Fruit fly (Drosophila melanogaster) whole organism, prepupa: ENCODE measurements around the gene Lsd-2.

Experiments used
- Blimp-1 ChIP-seq: fragments of 200-800 bp; sonication (Bioruptor generic); optimal IDR thresholded peaks from 3 replicates; lab custom pipeline; 2017; ENCODE audit warnings: missing biosample characterization, missing genetic modification characterization, mild to moderate bottlenecking, moderate library complexity, missing genetic modification reagents
- CG10669 ChIP-seq: fragments of 200-800 bp; sonication (Bioruptor generic); optimal IDR thresholded peaks from 3 replicates; lab custom pipeline; 2018; ENCODE audit warnings: missing biosample characterization, mild to moderate bottlenecking, missing genetic modification characterization, moderate library complexity
- CG11294 ChIP-seq: fragments of 200-800 bp; sonication (Bioruptor generic); IDR thresholded peaks from 2 replicates; pipeline ENCODE4 v1.3.6; 2022; ENCODE audit warnings: missing biosample characterization, missing genetic modification characterization
- CG11902 ChIP-seq: fragments of 200-800 bp; sonication (Bioruptor generic); optimal IDR thresholded peaks from 3 replicates; lab custom pipeline; 2016; ENCODE audit warnings: missing biosample characterization, missing genetic modification characterization
- CG15336 ChIP-seq: fragments of 200-800 bp; sonication (Bioruptor generic); IDR thresholded peaks from 2 replicates; pipeline ENCODE4 v1.3.6; 2022; ENCODE audit warnings: missing biosample characterization, missing genetic modification characterization
- CG1621 ChIP-seq: fragments of 200-800 bp; sonication (Bioruptor generic); optimal IDR thresholded peaks from 3 replicates; lab custom pipeline; 2018; ENCODE audit warnings: missing biosample characterization, mild to moderate bottlenecking, missing genetic modification characterization
- CG16779 ChIP-seq: fragments of 200-800 bp; sonication (Bioruptor generic); optimal IDR thresholded peaks from 3 replicates; lab custom pipeline; 2017; ENCODE audit warnings: missing biosample characterization, mild to moderate bottlenecking, missing genetic modification characterization
- CG3032 ChIP-seq: fragments of 200-800 bp; optimal IDR thresholded peaks from 2 replicates; lab custom pipeline; 2019; ENCODE audit warnings: missing biosample characterization, mild to moderate bottlenecking, missing genetic modification characterization, moderate library complexity
- CG31627 ChIP-seq: fragments of 200-800 bp; sonication (Bioruptor generic); optimal IDR thresholded peaks from 3 replicates; lab custom pipeline; 2016; ENCODE audit warnings: missing biosample characterization, missing genetic modification characterization
- CG34406 ChIP-seq: fragments of 200-800 bp; sonication (Bioruptor generic); optimal IDR thresholded peaks from 3 replicates; lab custom pipeline; 2016; ENCODE audit warnings: missing biosample characterization, missing genetic modification characterization
- CG3919 ChIP-seq: fragments of 200-800 bp; sonication (Bioruptor generic); optimal IDR thresholded peaks from 3 replicates; lab custom pipeline; 2016; ENCODE audit warnings: missing biosample characterization, missing genetic modification characterization
- CG4318 ChIP-seq: fragments of 200-800 bp; sonication (Bioruptor generic); optimal IDR thresholded peaks from 3 replicates; lab custom pipeline; 2017; ENCODE audit warnings: missing biosample characterization, mild to moderate bottlenecking, missing genetic modification characterization
- CG6163 ChIP-seq: fragments of 200-800 bp; sonication (Bioruptor generic); IDR thresholded peaks from 3 replicates; pipeline ENCODE4 v1.3.6; 2022; ENCODE audit warnings: missing biosample characterization, missing genetic modification characterization
- CG6792 ChIP-seq: fragments of 200-800 bp; sonication (Bioruptor generic); optimal IDR thresholded peaks from 3 replicates; lab custom pipeline; 2016; ENCODE audit warnings: missing biosample characterization, missing genetic modification characterization
- CG6808 ChIP-seq: fragments of 200-800 bp; sonication (Bioruptor generic); optimal IDR thresholded peaks from 3 replicates; lab custom pipeline; 2017; ENCODE audit warnings: missing biosample characterization, missing genetic modification characterization, mild to moderate bottlenecking, moderate library complexity, missing genetic modification reagents
- CG7368 ChIP-seq: fragments of 200-800 bp; sonication (Bioruptor generic); optimal IDR thresholded peaks from 3 replicates; lab custom pipeline; 2016; ENCODE audit warnings: missing biosample characterization, missing genetic modification characterization
- CG8119 ChIP-seq: fragments of 200-800 bp; sonication (Bioruptor generic); IDR thresholded peaks from 3 replicates; pipeline ENCODE4 v1.3.6; 2022; ENCODE audit warnings: missing biosample characterization, missing genetic modification characterization
- CG8319 ChIP-seq: fragments of 200-800 bp; sonication (Bioruptor generic); optimal IDR thresholded peaks from 3 replicates; lab custom pipeline; 2016; ENCODE audit warnings: missing biosample characterization, missing genetic modification characterization
- CG8632 ChIP-seq: fragments of 200-800 bp; sonication (Bioruptor generic); optimal IDR thresholded peaks from 3 replicates; lab custom pipeline; 2016; ENCODE audit warnings: missing biosample characterization, missing genetic modification characterization
- CG9139 ChIP-seq: fragments of 200-800 bp; sonication (Bioruptor generic); optimal IDR thresholded peaks from 3 replicates; lab custom pipeline; 2017; ENCODE audit warnings: missing biosample characterization, mild to moderate bottlenecking, missing genetic modification characterization
- Eip75B ChIP-seq: fragments of 200-800 bp; sonication (Bioruptor generic); optimal IDR thresholded peaks from 3 replicates; lab custom pipeline; 2016; ENCODE audit warnings: missing biosample characterization, missing genetic modification characterization
- Eip78C ChIP-seq: fragments of 200-800 bp; sonication (Bioruptor generic); peaks from one replicate; lab custom pipeline; 2016; ENCODE audit warnings: missing biosample characterization, missing genetic modification characterization
- Eip93F ChIP-seq: fragments of 200-800 bp; sonication (Bioruptor generic); optimal IDR thresholded peaks from 2 replicates; lab custom pipeline; 2016; ENCODE audit warnings: missing biosample characterization, mild to moderate bottlenecking, missing genetic modification characterization
- Ets21C ChIP-seq: fragments of 200-800 bp; sonication (Bioruptor generic); optimal IDR thresholded peaks from 3 replicates; lab custom pipeline; 2016; ENCODE audit warnings: missing biosample characterization, missing genetic modification characterization
- Ets96B ChIP-seq: fragments of 200-800 bp; optimal IDR thresholded peaks from 2 replicates; lab custom pipeline; 2019; ENCODE audit warnings: missing biosample characterization, mild to moderate bottlenecking, missing genetic modification characterization, moderate library complexity
- Gug ChIP-seq: fragments of 200-800 bp; sonication (Bioruptor generic); IDR thresholded peaks from 2 replicates; pipeline ENCODE4 v1.3.6; 2022; ENCODE audit warnings: missing biosample characterization, missing genetic modification characterization
- Hr38 ChIP-seq: sonication (Bioruptor generic); optimal IDR thresholded peaks from 2 replicates; lab custom pipeline; 2016; ENCODE audit warnings: missing biosample characterization, missing genetic modification characterization
- Hr39 ChIP-seq: fragments of 200-800 bp; sonication (Bioruptor generic); optimal IDR thresholded peaks from 2 replicates; lab custom pipeline; 2016; ENCODE audit warnings: missing biosample characterization, missing genetic modification characterization
- Lpt ChIP-seq: fragments of 200-800 bp; sonication (Bioruptor generic); optimal IDR thresholded peaks from 3 replicates; lab custom pipeline; 2016; ENCODE audit warnings: missing biosample characterization, missing genetic modification characterization
- Met ChIP-seq: fragments of 200-800 bp; sonication (Bioruptor generic); optimal IDR thresholded peaks from 3 replicates; lab custom pipeline; 2016; ENCODE audit warnings: missing biosample characterization, missing genetic modification characterization
- OdsH ChIP-seq: fragments of 200-800 bp; sonication (Bioruptor generic); optimal IDR thresholded peaks from 3 replicates; lab custom pipeline; 2016; ENCODE audit warnings: missing biosample characterization, missing genetic modification characterization
- Smox ChIP-seq: fragments of 200-800 bp; sonication (Bioruptor generic); optimal IDR thresholded peaks from 3 replicates; lab custom pipeline; 2016; ENCODE audit warnings: missing biosample characterization, missing genetic modification characterization
- Sox15 ChIP-seq: fragments of 200-800 bp; sonication (Bioruptor generic); optimal IDR thresholded peaks from 3 replicates; lab custom pipeline; 2016; ENCODE audit warnings: missing biosample characterization, missing genetic modification characterization
- achi ChIP-seq: fragments of 200-800 bp; sonication (Bioruptor generic); optimal IDR thresholded peaks from 3 replicates; lab custom pipeline; 2016; ENCODE audit warnings: missing biosample characterization, missing genetic modification characterization
- acj6 ChIP-seq: fragments of 200-800 bp; sonication (Bioruptor generic); optimal IDR thresholded peaks from 3 replicates; lab custom pipeline; 2016; ENCODE audit warnings: missing biosample characterization, missing genetic modification characterization
- cyc ChIP-seq: fragments of 200-800 bp; sonication (Bioruptor generic); optimal IDR thresholded peaks from 3 replicates; lab custom pipeline; 2016; ENCODE audit warnings: missing biosample characterization, missing genetic modification characterization
- dac ChIP-seq: fragments of 200-800 bp; sonication (Bioruptor generic); optimal IDR thresholded peaks from 2 replicates; lab custom pipeline; 2017; ENCODE audit warnings: missing biosample characterization, mild to moderate bottlenecking, missing genetic modification characterization
- dsx ChIP-seq: fragments of 200-800 bp; optimal IDR thresholded peaks from 3 replicates; lab custom pipeline; 2019; ENCODE audit warnings: missing biosample characterization, mild to moderate bottlenecking, missing genetic modification characterization, moderate library complexity; ENCODE audit not compliant: poor library complexity, severe bottlenecking
- eg ChIP-seq: fragments of 200-800 bp; sonication (Bioruptor generic); IDR thresholded peaks from 3 replicates; pipeline ENCODE4 v1.3.6; 2022; ENCODE audit warnings: missing biosample characterization, missing genetic modification characterization
- esn ChIP-seq: fragments of 200-800 bp; sonication (Bioruptor generic); optimal IDR thresholded peaks from 2 replicates; lab custom pipeline; 2016; ENCODE audit warnings: missing biosample characterization, mild to moderate bottlenecking, missing genetic modification characterization, moderate library complexity
- fd59A ChIP-seq: fragments of 200-800 bp; sonication (Bioruptor generic); optimal IDR thresholded peaks from 2 replicates; lab custom pipeline; 2017; ENCODE audit warnings: missing biosample characterization, mild to moderate bottlenecking, missing genetic modification characterization, missing genetic modification reagents
- fd85E ChIP-seq: fragments of 200-800 bp; sonication (Bioruptor generic); optimal IDR thresholded peaks from 3 replicates; lab custom pipeline; 2016; ENCODE audit warnings: missing biosample characterization, missing genetic modification characterization
- fkh ChIP-seq: fragments of 200-800 bp; sonication (Bioruptor generic); optimal IDR thresholded peaks from 3 replicates; lab custom pipeline; 2017; ENCODE audit warnings: missing biosample characterization, mild to moderate bottlenecking, missing genetic modification characterization, moderate library complexity
- lz ChIP-seq: fragments of 200-800 bp; sonication (Bioruptor generic); optimal IDR thresholded peaks from 3 replicates; lab custom pipeline; 2016; ENCODE audit warnings: missing biosample characterization, missing genetic modification characterization
- net ChIP-seq: fragments of 200-800 bp; sonication (Bioruptor generic); optimal IDR thresholded peaks from 3 replicates; lab custom pipeline; 2016; ENCODE audit warnings: missing biosample characterization, missing genetic modification characterization
- pdm3 ChIP-seq: fragments of 200-800 bp; sonication (Bioruptor generic); optimal IDR thresholded peaks from 3 replicates; lab custom pipeline; 2016; ENCODE audit warnings: missing biosample characterization, missing genetic modification characterization
- salr ChIP-seq, 2 experiments: fragments of 200-800 bp; sonication (Bioruptor generic); optimal IDR thresholded peaks; 3 replicates each; lab custom pipeline; 2016 to 2018; ENCODE audit warnings: missing biosample characterization in 2 of 2, missing genetic modification characterization in 2 of 2, mild to moderate bottlenecking in 1 of 2
- spab ChIP-seq: fragments of 200-800 bp; sonication (Bioruptor generic); optimal IDR thresholded peaks from 2 replicates; lab custom pipeline; 2017; ENCODE audit warnings: missing biosample characterization, mild to moderate bottlenecking, missing genetic modification characterization, missing genetic modification reagents
- ss ChIP-seq, 2 experiments: fragments of 200-800 bp; sonication (Bioruptor generic); optimal IDR thresholded peaks; 2 replicates in 1 of 2; 3 replicates in 1 of 2; lab custom pipeline; 2017 to 2018; ENCODE audit warnings: mild to moderate bottlenecking in 2 of 2, missing biosample characterization in 2 of 2, missing genetic modification characterization in 2 of 2, moderate library complexity in 1 of 2
- svp ChIP-seq: fragments of 200-800 bp; sonication (Bioruptor generic); peaks from one replicate; lab custom pipeline; 2016; ENCODE audit warnings: missing biosample characterization, missing genetic modification characterization
- topi ChIP-seq: fragments of 200-800 bp; sonication (Bioruptor generic); optimal IDR thresholded peaks from 3 replicates; lab custom pipeline; 2016; ENCODE audit warnings: missing biosample characterization, missing genetic modification characterization
- vri ChIP-seq: fragments of 200-800 bp; sonication (Bioruptor generic); optimal IDR thresholded peaks from 3 replicates; lab custom pipeline; 2016; ENCODE audit warnings: missing biosample characterization, mild to moderate bottlenecking, missing genetic modification characterization

Gene Lsd-2

dm6 chrX:15026897-15027296 lies 49.1 kb downstream of the Lsd-2 start:
- TF ChIP-seq CG16779 (tag; lab: Kevin White, UChicago): no peak
- peak; percentile 49 for TF ChIP-seq OdsH (GFP tag; lab: Kevin White, UChicago)
- peak; percentile 3 for TF ChIP-seq Blimp-1 (GFP tag; lab: Kevin White, UChicago)
- TF ChIP-seq CG1621 (tag; lab: Kevin White, UChicago): no peak
- TF ChIP-seq CG3919 (GFP tag; lab: Kevin White, UChicago): peak; percentile 51
- TF ChIP-seq CG6808 (GFP tag; lab: Kevin White, UChicago): peak; percentile 26
- 0 out of 2 replicates have a peak, but pooled peaks have one; percentile 39 for TF ChIP-seq Gug (GFP tag; lab: Robert Waterston, UW)
- TF ChIP-seq achi: no peak
- TF ChIP-seq Hr38 (GFP tag; lab: Kevin White, UChicago): no peak
- peak; percentile 40 for TF ChIP-seq Eip75B (GFP tag; lab: Kevin White, UChicago)
- TF ChIP-seq CG6163 (GFP tag; lab: Robert Waterston, UW): peak; percentile 47; the same call in 2 of the 3 replicates
- peak; percentile 62 for TF ChIP-seq CG31627 (GFP tag; lab: Kevin White, UChicago)
- TF ChIP-seq topi (GFP tag; lab: Kevin White, UChicago): peak; percentile 57
- TF ChIP-seq Eip93F (GFP tag; lab: Kevin White, UChicago): no peak
- peak; percentile 17 for TF ChIP-seq CG11902
- peak; percentile 11 for TF ChIP-seq dsx (GFP tag; lab: Kevin White, UChicago)
- no peak for TF ChIP-seq CG11294 (GFP tag; lab: Robert Waterston, UW)
- no peak for TF ChIP-seq fd85E (GFP tag; lab: Kevin White, UChicago)
- no peak for TF ChIP-seq spab
- TF ChIP-seq fd59A: no peak
- no peak for TF ChIP-seq salr (GFP tag; optimal IDR thresholded peaks at IDR 0.05; lab: Kevin White, UChicago)
- TF ChIP-seq CG3032 (tag; lab: Kevin White, UChicago): no peak
- peak; percentile 53 for TF ChIP-seq pdm3
- TF ChIP-seq lz (GFP tag; lab: Kevin White, UChicago): peak; percentile 51
- TF ChIP-seq svp (GFP tag; lab: Kevin White, UChicago): peak; percentile 79
- peak; percentile 33 for TF ChIP-seq CG10669 (GFP tag; lab: Kevin White, UChicago)
- peak; percentile 42 for TF ChIP-seq CG6792 (GFP tag; lab: Kevin White, UChicago)
- peak; percentile 80 for TF ChIP-seq Eip78C (GFP tag; lab: Kevin White, UChicago)
- peak; percentile 46 for TF ChIP-seq vri (GFP tag; lab: Kevin White, UChicago)
- peak; percentile 18 for TF ChIP-seq Ets21C (GFP tag; lab: Kevin White, UChicago)
- TF ChIP-seq eg (GFP tag; lab: Robert Waterston, UW): peak; percentile 72; the same call in 2 of the 3 replicates
- TF ChIP-seq CG4318 (GFP tag; lab: Kevin White, UChicago): no peak
- 0 out of 3 replicates have a peak, but pooled peaks have one; percentile 38 for TF ChIP-seq CG8119 (GFP tag; lab: Robert Waterston, UW)
- TF ChIP-seq Sox15: peak; percentile 32
- peak; percentile 64 for TF ChIP-seq Hr39 (GFP tag; lab: Kevin White, UChicago)
- peak; percentile 38 for TF ChIP-seq fkh (GFP tag; lab: Kevin White, UChicago)
- no peak for TF ChIP-seq dac
- TF ChIP-seq ss (GFP tag; optimal IDR thresholded peaks at IDR 0.05; lab: Kevin White, UChicago): no peak
- TF ChIP-seq CG9139: no peak
- peak; percentile 68 for TF ChIP-seq esn
- peak; percentile 52 for TF ChIP-seq CG34406 (GFP tag; lab: Kevin White, UChicago)
- TF ChIP-seq CG15336 (GFP tag; lab: Robert Waterston, UW): no peak; the same call in 1 of the 2 replicates
- TF ChIP-seq CG8632 (GFP tag; lab: Kevin White, UChicago): peak; percentile 39
- TF ChIP-seq Smox (GFP tag; lab: Kevin White, UChicago): peak; percentile 58
- TF ChIP-seq cyc: peak; percentile 64
- TF ChIP-seq net (GFP tag; lab: Kevin White, UChicago): peak; percentile 47
- peak; percentile 21 for TF ChIP-seq acj6 (GFP tag; lab: Kevin White, UChicago)
- TF ChIP-seq Ets96B (tag; lab: Kevin White, UChicago): peak; percentile 28
- peak; percentile 47 for TF ChIP-seq Met (GFP tag; lab: Kevin White, UChicago)
- peak; percentile 15 for TF ChIP-seq CG8319
- TF ChIP-seq Lpt: peak; percentile 38
- peak; percentile 37 for TF ChIP-seq CG7368 (GFP tag; lab: Kevin White, UChicago)
